Fruit fly (Drosophila melanogaster): ENCODE measurements around the gene CG31975.

The CG31975 gene

DNA sequence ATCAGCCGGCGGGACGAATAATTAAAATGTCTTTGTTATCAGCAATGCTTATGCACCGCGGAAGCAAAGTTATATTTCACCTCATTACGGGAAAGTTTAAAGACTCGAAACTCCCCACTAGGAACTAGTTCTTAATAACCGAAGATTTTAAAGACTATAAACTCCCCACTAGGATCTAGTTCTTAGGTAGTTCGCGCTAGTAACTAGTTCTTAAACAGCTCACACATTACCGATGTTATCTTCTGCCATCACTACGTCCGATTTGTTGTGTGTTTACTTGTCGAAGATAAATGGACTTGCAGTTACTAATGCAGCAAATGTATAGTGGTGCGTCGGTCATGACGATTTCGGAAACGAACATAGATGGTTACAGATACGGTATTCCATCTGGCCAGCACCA is 2.3 kb upstream of the CG31975 start, which contains the start of the genes CG31974 and CG11454 (continued):
- TF ChIP-seq gro (GFP tag; optimal IDR thresholded peaks at IDR 0.05) (no peak), pan (optimal IDR thresholded peaks at IDR 0.05) (no peak), pan (GFP tag; optimal IDR thresholded peaks at IDR 0.05 in 1 of 2, IDR thresholded peaks at IDR 0.05 in 1 of 2) (no peak), E2f1 (GFP tag; IDR thresholded peaks at IDR 0.05) (no peak), nom (GFP tag; optimal IDR thresholded peaks at IDR 0.05) (peak; percentile 2), hth (optimal IDR thresholded peaks at IDR 0.05) (no peak), Opbp (GFP tag; IDR thresholded peaks at IDR 0.05; ENCODE audit: partially characterized antibody) (peak; percentile 83), ranshi (GFP tag; IDR thresholded peaks at IDR 0.05) (no peak), Sox100B (GFP tag; optimal IDR thresholded peaks at IDR 0.05) (no peak), Drgx (GFP tag; IDR thresholded peaks at IDR 0.05) (no peak), Max (GFP tag; optimal IDR thresholded peaks at IDR 0.05) (no peak), CG33213 (GFP tag; optimal IDR thresholded peaks at IDR 0.05) (peak; percentile 44), lbe (GFP tag; optimal IDR thresholded peaks at IDR 0.05) (no peak), Aef1 (GFP tag; IDR thresholded peaks at IDR 0.05) (no peak), BEAF-32 (GFP tag; optimal IDR thresholded peaks at IDR 0.05) (peak; percentile 82), E2f2 (GFP tag; IDR thresholded peaks at IDR 0.05) (peak; percentile 88), CG8388 (GFP tag; optimal IDR thresholded peaks at IDR 0.05) (no peak), az2 (GFP tag; optimal IDR thresholded peaks at IDR 0.05) (no peak), CG9932 (GFP tag; IDR thresholded peaks at IDR 0.05) (peak; percentile 30; the same call in 1 of the 2 replicates), Dref (GFP tag; IDR thresholded peaks at IDR 0.05) (peak; percentile 44), CG12769 (tag; optimal IDR thresholded peaks at IDR 0.05) (no peak), Oaz (GFP tag; IDR thresholded peaks at IDR 0.05) (no peak), CG11696 (GFP tag; IDR thresholded peaks at IDR 0.05) (no peak), tll (GFP tag; optimal IDR thresholded peaks at IDR 0.05) (no peak), lola (GFP tag; optimal IDR thresholded peaks at IDR 0.05) (no peak), z (GFP tag; IDR thresholded peaks at IDR 0.05) (no peak), CG31388 (GFP tag; optimal IDR thresholded peaks at IDR 0.05) (no peak), YL-1 (GFP tag; optimal IDR thresholded peaks at IDR 0.05) (peak; percentile 38), psq (GFP tag; optimal IDR thresholded peaks at IDR 0.05) (no peak), CG17361 (GFP tag; IDR thresholded peaks at IDR 0.05) (no peak), CG32767 (GFP tag; IDR thresholded peaks at IDR 0.05) (no peak), Med (GFP tag) (peak; percentile 83), MBD-R2 (GFP tag; IDR thresholded peaks at IDR 0.05) (peak; percentile 76), ken (GFP tag; IDR thresholded peaks at IDR 0.05) (no peak), CG8944 (GFP tag; optimal IDR thresholded peaks at IDR 0.05) (no peak), CG43689 (GFP tag; IDR thresholded peaks at IDR 0.05) (no peak), bcd (GFP tag; optimal IDR thresholded peaks at IDR 0.05) (no peak), Bgb (GFP tag; IDR thresholded peaks at IDR 0.05; ENCODE audit: partially characterized antibody) (peak; percentile 91), CG11398 (GFP tag; optimal IDR thresholded peaks at IDR 0.05) (no peak), Poxn (GFP tag; IDR thresholded peaks at IDR 0.05) (no peak), CG9609 (GFP tag; optimal IDR thresholded peaks at IDR 0.05) (no peak), CG6272 (GFP tag; IDR thresholded peaks at IDR 0.05) (no peak), p53 (GFP tag; optimal IDR thresholded peaks at IDR 0.05) (no peak), PHDP (tag; optimal IDR thresholded peaks at IDR 0.05) (peak; percentile 24), CG7786 (GFP tag; optimal IDR thresholded peaks at IDR 0.05) (no peak), chinmo (GFP tag; IDR thresholded peaks at IDR 0.05; ENCODE audit: partially characterized antibody) (peak; percentile 92; the same call in 3 of the 4 replicates), CG14860 (GFP tag; IDR thresholded peaks at IDR 0.05; ENCODE audit: partially characterized antibody) (peak; percentile 34; the same call in 1 of the 3 replicates), Chrac-16 (GFP tag; optimal IDR thresholded peaks at IDR 0.05) (no peak), CG16813 (GFP tag; IDR thresholded peaks at IDR 0.05; ENCODE audit: partially characterized antibody) (peak; percentile 67; the same call in 2 of the 3 replicates), Rfx (GFP tag; IDR thresholded peaks at IDR 0.05) (peak; percentile 18; the same call in 1 of the 2 replicates), trem (tag; optimal IDR thresholded peaks at IDR 0.05) (peak; percentile 35), h (optimal IDR thresholded peaks at IDR 0.05) (no peak)
